Worm (Caenorhabditis elegans) whole organism, L3 larva: ENCODE results near the gene ndus-8.

Experiments
- ZK546.5 ChIP-seq: sonication (generic microtip); optimal IDR thresholded peaks from 2 replicates; lab custom pipeline; 2017; ENCODE audit warnings: missing biosample characterization, missing genetic modification characterization
- aly-2 ChIP-seq: fragments of 150-350 bp; optimal IDR thresholded peaks from 2 replicates; lab custom pipeline; 2014; ENCODE audit warnings: missing biosample characterization, missing genetic modification characterization
- ama-1 ChIP-seq: fragments of 150-350 bp; optimal IDR thresholded peaks from 2 replicates; lab custom pipeline; 2018
- elt-3 ChIP-seq, 3 experiments: fragments of 150-350 bp in 1 of 3; sonication (generic microtip) in 2 of 3; optimal IDR thresholded peaks; 2 replicates in 2 of 3; 4 replicates in 1 of 3; lab custom pipeline; 2014 to 2017; ENCODE audit warnings: missing biosample characterization in 3 of 3, missing genetic modification characterization in 3 of 3
- lin-15B ChIP-seq: fragments of 150-350 bp; optimal IDR thresholded peaks from 2 replicates; lab custom pipeline; 2014; ENCODE audit warnings: missing biosample characterization, missing genetic modification characterization
- lin-39 ChIP-seq: fragments of 150-350 bp; optimal IDR thresholded peaks from 2 replicates; lab custom pipeline; 2018; ENCODE audit warnings: missing biosample characterization, missing genetic modification reagents, missing genetic modification characterization
- mml-1 ChIP-seq: fragments of 150-350 bp; sonication (generic microtip); optimal IDR thresholded peaks from 3 replicates; lab custom pipeline; 2014; ENCODE audit warnings: missing biosample characterization, missing genetic modification characterization
- pha-4 ChIP-seq: fragments of 150-350 bp; optimal IDR thresholded peaks from 2 replicates; lab custom pipeline; 2014; ENCODE audit warnings: missing biosample characterization, missing genetic modification reagents, missing genetic modification characterization
- skn-1 ChIP-seq: fragments of 150-350 bp; optimal IDR thresholded peaks from 2 replicates; lab custom pipeline; 2014; ENCODE audit warnings: missing biosample characterization, missing genetic modification characterization
- snpc-4 ChIP-seq: fragments of 150-350 bp; optimal IDR thresholded peaks from 2 replicates; lab custom pipeline; 2014; ENCODE audit warnings: missing biosample characterization, missing genetic modification characterization
- unc-62 ChIP-seq: fragments of 150-350 bp; sonication (generic microtip); optimal IDR thresholded peaks from 4 replicates; lab custom pipeline; 2014; ENCODE audit warnings: missing biosample characterization, missing genetic modification reagents, missing genetic modification characterization

DNA sequence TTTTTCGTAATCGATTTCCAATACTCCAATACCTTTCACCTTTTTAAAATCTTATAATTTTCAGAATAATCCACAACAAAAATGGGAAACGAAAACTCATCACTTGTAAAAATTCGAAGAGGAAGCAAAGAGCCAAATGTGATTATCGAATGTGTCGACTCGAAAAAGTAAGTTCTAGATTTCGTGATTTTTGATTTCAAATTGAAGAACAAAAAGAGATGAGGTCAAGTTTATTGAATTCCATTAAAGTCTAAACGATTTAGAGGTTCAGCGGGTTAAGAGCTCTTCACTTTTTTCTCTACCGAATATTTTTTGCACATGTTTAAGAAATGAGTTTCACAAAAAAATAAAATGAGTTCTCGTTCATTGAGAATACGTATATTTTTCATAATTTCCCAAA lies 24.9 kb upstream of the ndus-8 start, which contains the start of gene B0361.4:
- no peak for TF ChIP-seq unc-62 (GFP tag; lab: Kevin White, UChicago)
- TF ChIP-seq skn-1 (tag; lab: Kevin White, UChicago): no peak
- no peak for TF ChIP-seq aly-2 (tag; lab: Kevin White, UChicago)
- TF ChIP-seq elt-3 (tag; optimal IDR thresholded peaks at IDR 0.05; lab: Kevin White, UChicago): no peak
- TF ChIP-seq mml-1: no peak
- no peak for TF ChIP-seq lin-15B (tag; lab: Kevin White, UChicago)
- TF ChIP-seq snpc-4 (tag; lab: Kevin White, UChicago): no peak
- no peak for TF ChIP-seq ama-1 (lab: Kevin White, UChicago)
- TF ChIP-seq pha-4 (tag; lab: Kevin White, UChicago): no peak
- TF ChIP-seq lin-39 (tag; lab: Kevin White, UChicago): no peak
- no peak for TF ChIP-seq ZK546.5 (tag; lab: Kevin White, UChicago)
